Fruit fly (Drosophila melanogaster) ovary, adult (tissue): ENCODE data around the gene CG43078.

Experiments used
- CG17801 ChIP-seq: fragments of 200-800 bp; optimal IDR thresholded peaks from 2 replicates; lab custom pipeline; 2019; ENCODE audit warnings: missing biosample characterization, mild to moderate bottlenecking, missing genetic modification characterization, moderate library complexity; ENCODE audit not compliant: partially characterized antibody

The CG43078 gene

DNA sequence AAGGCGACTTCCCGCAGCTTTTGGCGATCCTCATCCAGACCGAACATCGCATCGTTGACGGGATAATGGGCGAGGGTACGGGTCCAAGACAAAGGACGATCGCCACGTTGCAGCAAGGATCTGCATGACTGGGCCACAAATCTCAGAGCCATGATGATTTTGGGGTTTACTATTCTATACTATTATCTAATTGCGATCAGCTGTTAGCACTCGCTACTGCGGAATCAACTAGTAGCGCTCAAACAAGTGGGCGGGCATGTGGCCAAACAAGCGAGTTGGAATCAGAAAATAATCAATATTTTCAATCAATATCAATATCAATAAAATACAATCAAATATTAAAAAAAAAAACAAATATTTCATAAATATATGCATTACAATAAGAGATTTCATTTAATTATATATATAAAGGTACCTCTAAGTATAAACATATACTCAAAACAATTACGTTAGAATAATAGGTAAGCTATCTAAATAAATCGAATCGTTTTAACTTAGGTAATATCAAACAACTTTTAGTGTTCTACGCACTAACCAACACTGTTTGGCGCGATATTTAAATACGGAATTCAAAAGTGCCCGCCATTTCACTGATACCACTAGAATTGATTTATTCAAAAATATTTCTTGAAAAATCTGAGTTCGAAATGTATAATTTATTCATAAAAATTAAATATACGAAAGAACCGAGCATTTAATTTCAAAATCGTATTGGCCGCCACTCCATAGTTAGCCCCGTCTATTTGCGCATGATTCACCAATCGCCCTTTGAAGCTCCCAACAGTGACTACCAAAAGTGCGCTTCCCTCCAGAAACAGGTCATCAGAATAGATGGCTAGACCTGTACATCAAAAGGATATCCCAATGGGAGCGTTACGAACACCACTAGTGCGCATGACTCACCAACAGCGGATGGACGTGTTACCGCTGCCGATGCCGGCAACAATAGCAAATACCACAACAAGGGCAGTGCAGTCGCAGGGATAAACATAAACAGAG lies at the start of gene CG43078, which contains the start of gene CG6638:
TSS of gene CG43078 (plus strand) at position 965 of the 999 bp plus-strand sequence.
TSS of gene CG6638 (minus strand) at position 235 of the 999 bp plus-strand sequence.
- TF ChIP-seq CG17801: no peak

DNA sequence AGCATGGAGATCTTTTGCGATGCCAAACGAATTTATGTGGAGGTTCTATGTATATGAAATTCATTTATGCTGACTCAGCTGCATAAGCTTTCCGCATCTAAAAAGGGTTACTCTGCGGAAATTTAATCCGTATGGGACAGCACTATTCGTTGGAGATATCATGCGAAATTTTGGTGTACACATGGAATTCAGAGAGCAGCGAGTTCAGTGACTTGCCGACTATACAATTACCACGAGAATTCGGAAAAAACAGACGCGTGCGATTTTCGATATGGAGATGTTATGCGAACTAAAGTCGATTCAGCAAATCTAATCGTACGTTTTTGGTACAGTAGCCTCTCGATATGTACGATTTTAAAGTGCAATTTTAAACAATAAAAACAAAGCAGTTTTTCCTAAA lies 48.8 kb upstream of the CG43078 start:
- TF ChIP-seq CG17801: no peak

DNA sequence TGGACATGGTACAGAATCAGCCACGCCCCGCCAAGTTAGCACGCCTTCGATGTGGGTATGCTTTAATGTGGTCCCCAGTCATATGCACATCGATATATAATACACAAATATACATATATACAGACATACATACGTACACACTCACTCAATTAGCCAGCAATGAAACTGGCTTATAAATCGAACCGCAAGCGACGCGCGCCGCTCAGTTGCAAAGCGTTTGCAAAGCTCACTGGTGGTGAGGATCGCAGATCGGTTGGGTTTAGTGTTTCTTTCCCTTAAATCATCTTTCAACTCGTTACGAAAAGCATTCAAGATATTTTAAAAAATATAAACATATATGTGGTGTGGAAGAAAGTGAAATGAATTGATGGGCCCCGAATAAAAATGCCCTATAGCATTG lies 48.1 kb upstream of the CG43078 start:
- TF ChIP-seq CG17801: peak; percentile 18

DNA sequence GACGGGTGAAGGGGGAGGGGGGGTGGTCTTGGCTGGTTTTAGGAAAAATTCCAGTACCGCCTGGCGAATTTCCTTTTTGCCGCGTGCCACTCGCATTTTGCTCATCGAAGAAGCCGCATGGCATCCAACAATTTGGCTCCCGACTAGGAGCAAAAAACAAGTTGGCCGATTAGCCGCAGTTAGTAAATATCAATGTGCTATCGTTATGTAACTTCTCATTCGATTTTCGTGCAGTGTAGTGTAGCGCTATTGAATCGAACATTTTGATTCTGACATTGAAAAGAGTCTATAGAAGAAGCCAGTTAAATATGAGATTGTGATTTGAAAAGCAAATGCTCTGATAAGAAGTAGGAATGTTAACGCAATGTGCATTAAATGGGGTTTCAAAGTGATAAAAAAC lies 46.9 kb upstream of the CG43078 start:
- TF ChIP-seq CG17801: no peak

DNA sequence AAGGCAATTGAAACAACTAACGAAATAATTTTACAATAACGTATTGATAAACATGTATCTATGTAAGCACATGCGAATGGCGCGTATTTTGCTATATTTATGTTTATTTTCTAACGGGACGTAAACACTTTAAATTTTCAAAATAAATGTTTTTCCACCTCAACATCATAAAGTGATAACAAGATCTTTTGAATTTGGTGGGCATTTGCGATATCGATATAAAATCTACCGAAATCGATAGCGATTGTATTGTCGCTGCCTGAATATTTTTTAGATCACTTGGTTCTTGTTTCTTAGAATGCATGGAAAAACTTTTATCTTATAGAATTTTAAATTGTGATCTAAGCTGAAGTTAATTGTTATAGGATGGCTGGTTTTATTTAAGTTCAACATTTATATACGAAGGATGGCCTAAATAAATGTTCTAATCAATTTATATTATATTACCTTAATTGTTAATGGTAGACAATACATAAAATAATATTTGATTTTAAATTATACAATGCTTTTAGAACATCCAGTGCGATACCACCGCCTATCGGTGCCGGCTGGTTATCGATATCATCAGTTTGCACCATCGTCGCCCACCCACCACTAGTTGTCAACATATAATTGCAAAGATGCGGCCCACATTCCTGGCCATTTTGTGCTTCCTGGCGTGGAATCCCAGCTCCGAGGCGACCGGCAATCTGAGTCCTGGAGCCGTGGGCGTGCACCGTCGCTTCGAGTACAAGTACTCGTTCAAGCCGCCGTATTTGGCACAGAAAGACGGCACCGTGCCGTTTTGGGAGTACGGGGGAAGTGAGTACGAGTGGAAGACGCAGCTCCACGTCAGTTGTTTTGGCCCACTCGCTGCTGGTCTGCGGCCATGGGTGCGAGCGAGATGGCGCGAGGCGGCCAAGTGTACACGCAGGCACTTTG lies 42.0 kb upstream of the CG43078 start, which contains the start of gene ergic53:
TSS of gene ergic53 (plus strand) at position 592 of the 921 bp plus-strand sequence.
- no peak for TF ChIP-seq CG17801

DNA sequence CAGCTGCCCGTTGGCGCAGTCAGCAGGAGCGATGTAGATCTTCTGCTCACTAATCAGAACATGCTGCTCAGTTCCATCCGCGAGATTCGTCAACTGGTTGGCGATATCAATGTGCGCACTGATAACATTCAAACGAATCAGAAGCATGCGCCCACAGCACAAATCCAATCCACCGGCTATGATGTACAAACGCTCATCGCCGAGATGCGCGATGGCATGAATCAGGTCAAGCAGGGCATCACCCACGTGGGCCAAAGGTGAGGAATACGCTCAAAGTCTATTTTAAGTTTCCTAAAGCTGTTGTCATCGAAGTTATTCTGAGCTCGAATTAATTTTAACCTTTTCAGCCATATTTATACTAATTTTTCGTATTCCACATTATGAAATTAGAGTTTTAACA lies 40.2 kb upstream of the CG43078 start:
- no peak for TF ChIP-seq CG17801

DNA sequence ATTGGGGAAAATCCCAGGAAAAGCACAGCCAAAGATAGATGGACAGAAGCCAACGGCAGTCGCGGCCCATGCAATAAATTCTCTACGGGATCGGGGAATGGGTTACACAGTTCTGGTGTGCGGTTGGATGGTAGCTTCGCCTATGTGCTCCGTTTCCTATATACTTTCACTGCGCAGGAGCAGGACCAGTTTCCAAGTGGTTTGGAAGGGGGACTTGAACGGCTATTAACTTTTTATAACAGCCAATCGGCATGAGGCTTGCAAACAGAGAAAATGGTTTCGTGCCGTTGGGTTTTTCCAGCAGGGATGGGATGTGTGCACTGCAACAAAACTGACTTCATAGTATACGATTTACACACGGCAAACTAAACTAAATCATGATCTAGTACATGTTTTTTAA lies 38.3 kb upstream of the CG43078 start:
- no peak for TF ChIP-seq CG17801

DNA sequence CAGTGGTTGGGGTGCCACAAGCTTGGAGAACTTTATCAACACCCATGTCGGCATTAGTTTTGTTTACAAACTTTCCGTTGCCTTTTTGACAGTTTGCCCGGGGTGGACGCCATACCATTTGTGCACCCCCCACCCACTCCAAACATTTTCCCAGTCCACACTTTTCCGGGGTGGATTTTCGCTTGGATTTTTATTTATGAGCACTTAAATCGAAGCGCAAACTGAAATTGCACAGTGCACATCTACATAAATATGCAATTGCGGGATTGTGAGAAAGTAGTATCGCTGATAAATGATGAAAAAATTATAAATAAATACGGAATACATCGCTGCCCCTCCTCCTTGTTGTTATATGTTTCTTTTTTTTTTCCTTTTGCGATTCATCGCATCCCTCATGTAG lies 36.1 kb upstream of the CG43078 start:
- no peak for TF ChIP-seq CG17801

DNA sequence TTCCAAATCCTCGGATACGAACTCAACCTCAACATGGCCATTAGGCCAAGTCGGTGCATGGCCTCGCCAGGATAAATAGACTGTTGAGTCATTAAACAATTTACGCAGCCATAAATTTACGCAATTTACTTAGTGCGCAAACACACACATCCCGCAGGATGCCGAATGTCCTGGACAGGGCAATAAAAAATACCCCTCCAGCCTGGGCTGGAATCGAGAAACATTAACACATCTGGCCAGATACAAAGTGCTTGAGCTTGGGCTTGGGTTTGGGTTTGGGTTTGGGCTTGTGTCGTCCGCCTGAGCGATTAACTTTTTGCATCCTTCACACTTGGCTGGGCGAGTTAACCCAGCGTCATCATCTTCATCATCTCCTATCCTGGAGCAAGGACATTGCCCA lies 34.9 kb upstream of the CG43078 start:
- TF ChIP-seq CG17801: no peak

DNA sequence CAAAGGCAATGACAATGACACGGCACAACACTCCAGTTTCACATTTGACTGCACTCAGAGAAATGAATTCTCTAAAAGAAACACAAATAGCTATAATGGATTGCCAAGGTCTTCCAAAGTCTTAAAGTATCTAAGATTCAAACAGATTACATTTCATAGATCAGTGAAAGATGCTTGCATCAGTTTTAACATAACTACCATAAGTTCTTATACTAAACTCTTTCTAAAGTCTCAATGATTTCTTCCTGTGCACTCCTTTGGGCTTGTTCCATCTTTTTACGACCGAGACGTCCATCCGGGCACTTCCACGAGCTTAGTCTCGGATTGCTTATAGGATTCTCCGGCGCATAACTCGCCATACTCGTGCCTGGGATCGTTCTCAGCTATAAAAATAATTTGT lies 34.4 kb upstream of the CG43078 start:
- no peak for TF ChIP-seq CG17801

DNA sequence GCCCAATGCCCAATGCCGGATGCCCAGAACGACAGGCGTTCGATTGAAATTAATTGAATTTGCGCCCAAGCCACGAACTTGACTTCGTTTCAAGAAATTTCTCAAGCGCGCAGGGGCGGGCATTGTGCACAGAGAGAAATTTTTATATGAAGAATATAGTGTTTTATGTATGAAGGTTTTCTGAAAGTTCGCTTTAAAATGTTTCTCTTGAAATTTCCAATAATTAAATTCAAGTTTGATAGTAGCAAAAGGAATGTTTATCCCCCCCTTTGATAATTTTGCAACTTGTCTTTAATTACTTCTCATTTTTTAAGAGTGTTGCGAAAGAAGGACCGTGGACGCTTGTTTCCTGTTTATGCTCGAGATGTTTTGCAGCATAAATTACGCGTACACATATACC lies 32.7 kb upstream of the CG43078 start:
- TF ChIP-seq CG17801: no peak

DNA sequence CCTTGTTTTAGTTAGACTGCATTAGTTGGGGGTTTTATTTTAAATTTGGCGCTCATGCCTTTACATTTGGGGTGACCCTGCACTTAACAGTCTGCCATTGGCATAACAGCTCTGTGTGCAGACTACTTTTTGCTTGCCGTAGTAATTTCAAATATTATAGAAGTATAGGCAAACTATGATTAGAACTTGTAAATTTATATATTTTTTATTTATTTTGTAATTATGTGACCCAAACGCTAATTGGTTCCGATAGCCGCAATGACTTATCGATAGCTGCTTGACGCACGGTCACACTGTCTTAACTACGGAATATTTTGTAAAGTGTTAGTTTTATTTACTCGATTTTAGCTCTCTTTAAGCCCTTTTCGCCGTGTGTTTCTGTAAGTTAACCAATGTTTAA lies 31.9 kb upstream of the CG43078 start, which contains the start of gene rhea:
TSS of gene rhea (plus strand) at position 292 of the 400 bp plus-strand sequence.
- TF ChIP-seq CG17801: peak; percentile 28

DNA sequence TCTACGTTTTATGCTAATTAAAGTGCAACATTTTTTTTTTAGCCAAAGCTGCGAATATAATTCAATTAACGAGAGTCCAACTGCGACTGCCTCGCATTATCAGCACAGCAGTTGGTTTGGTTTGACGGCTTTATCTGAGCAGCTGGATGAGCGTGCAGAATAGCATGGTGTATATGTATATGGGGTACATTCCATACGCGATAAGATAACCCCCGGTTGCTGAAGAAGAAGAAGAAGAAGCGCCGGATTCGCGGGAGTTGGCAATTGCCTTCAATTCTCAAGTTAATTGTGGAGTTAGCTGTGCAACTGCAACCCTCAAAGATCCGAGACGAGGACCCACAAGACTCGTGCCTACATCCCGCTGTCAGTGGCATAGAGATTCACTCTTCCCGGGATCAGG lies 31.1 kb upstream of the CG43078 start:
- TF ChIP-seq CG17801: no peak

DNA sequence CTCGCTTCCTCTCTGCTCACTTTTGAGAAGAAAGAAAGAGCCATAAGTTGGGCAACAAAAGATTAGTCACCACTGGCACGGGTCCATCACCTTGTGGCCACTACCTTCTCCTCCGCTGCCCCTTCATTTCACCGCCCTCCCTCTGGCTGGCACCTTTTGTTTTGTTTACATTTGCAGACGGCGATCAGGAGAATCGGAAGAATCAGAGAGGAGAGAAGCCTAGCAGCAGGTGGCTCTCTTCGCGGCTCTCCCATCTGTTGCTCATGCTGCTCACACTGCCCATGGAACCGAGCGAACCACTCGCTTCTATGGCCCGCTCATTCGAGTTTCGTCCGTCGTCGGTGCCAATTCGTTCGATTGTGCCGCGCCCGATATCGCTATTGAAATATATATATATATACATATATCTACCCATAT lies 30.2 kb upstream of the CG43078 start:
- peak; percentile 48 for TF ChIP-seq CG17801

DNA sequence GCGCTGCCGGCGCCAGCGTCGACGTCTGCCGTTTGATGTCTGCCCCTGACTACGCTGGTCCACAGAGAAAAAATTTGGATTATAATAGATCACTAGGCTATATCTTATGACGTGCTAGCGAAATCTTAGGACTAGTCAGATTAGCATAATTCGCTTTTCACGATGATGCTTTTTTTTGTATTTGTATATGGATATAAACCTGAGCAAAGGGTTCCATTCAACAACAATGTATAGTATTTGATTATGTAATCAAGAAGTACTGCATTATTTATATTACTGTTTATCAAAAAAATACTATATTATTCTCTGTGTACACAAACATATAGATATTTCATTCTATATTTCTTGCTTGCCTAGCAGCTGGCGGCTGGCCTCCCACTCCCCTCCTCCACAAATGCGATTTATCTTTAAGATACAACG lies 29.5 kb upstream of the CG43078 start:
- peak; percentile 47 for TF ChIP-seq CG17801

DNA sequence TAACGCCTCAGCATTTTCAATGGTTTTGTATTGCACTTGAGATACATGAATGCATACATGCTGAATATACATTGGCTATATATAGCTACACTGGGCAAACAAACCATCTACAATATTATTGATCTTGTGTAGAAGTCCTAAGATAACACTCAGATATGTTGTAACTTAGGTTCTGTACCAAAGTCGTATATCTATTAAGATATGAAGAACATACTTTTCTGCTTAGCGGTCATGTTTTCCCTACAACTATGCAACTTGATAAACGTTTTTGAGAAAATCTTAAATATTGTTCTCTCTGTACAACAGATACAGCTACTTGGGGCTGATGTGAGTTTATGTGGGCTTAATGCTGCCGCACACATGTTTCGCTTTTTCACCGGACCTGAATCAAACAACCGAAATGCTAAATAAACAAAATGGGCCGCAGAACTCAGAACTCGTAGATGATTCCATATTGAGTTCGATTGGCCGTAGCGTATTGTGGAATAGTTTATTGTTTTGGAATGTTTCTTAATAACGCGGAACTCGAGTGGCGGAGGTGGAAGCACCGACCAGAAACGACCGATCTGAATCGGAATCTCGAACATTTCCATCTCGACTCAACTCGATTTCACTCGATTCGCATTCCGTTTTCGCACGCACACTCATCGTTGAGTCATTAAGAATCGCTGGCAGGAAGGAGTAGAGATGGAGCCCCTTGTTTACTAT lies 27.3 kb upstream of the CG43078 start:
- peak; percentile 12 for TF ChIP-seq CG17801
